Worm (Caenorhabditis elegans): ENCODE data around the gene Y77E11A.7.

Y77E11A.7 gene

DNA sequence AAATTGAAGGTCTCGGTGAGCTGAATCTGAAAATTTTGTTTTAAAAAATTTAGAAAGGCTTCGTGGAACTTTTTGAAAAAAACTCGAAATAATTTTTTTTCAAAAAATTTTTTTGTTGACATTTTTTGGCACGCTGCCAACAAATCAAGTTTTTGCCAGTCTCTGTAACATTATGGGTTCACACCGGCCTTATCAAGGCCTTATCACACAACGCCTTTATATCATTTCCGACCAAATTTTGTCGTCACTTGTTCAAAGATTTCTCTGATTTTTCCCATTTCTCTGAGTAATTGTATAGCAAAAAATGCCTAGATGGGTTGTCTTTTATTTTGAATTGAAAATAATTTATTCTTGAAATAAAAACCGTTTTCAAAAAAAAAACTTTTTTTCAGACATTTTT, 13.9 kb downstream of the Y77E11A.7 start:
- TF ChIP-seq ets-7 (tag; optimal IDR thresholded peaks at IDR 0.05) (no peak), tra-4 (tag; optimal IDR thresholded peaks at IDR 0.05) (no peak), ceh-13 (GFP tag; optimal IDR thresholded peaks at IDR 0.05) (no peak), tbx-11 (GFP tag; IDR thresholded peaks at IDR 0.05) (no peak), tbx-37 (GFP tag; conservative IDR thresholded peaks at IDR 0.05) (no peak), F13C5.2 (tag; optimal IDR thresholded peaks at IDR 0.05) (no peak), hmg-4 (GFP tag; optimal IDR thresholded peaks at IDR 0.05) (no peak), B0310.2 (tag; optimal IDR thresholded peaks at IDR 0.05) (no peak), hmbx-1 (tag; optimal IDR thresholded peaks at IDR 0.05) (no peak)

- TF ChIP-seq ama-1 (optimal IDR thresholded peaks at IDR 0.05) = no peak
- TF ChIP-seq tbx-37 (GFP tag; conservative IDR thresholded peaks at IDR 0.05) = no peak
- TF ChIP-seq hnd-1 (tag; optimal IDR thresholded peaks at IDR 0.05) = no peak
- TF ChIP-seq tra-4 (tag; optimal IDR thresholded peaks at IDR 0.05) = no peak
- TF ChIP-seq pes-1 (GFP tag; IDR thresholded peaks at IDR 0.05) = no peak
- TF ChIP-seq flt-1 (GFP tag; IDR thresholded peaks at IDR 0.05) = no peak
- TF ChIP-seq hmbx-1 (tag; optimal IDR thresholded peaks at IDR 0.05) = no peak
- no peak for TF ChIP-seq sea-1 (GFP tag; conservative IDR thresholded peaks at IDR 0.05)
- no peak for TF ChIP-seq hmg-4 (GFP tag; optimal IDR thresholded peaks at IDR 0.05)
- TF ChIP-seq ets-7 (tag; optimal IDR thresholded peaks at IDR 0.05) = no peak
- TF ChIP-seq aly-1 (tag; optimal IDR thresholded peaks at IDR 0.05) = no peak
- TF ChIP-seq scrt-1 (GFP tag; IDR thresholded peaks at IDR 0.05) = no peak
- TF ChIP-seq tbx-11 (GFP tag; IDR thresholded peaks at IDR 0.05) = no peak
- no peak for TF ChIP-seq ceh-36 (tag; optimal IDR thresholded peaks at IDR 0.05)
- no peak for TF ChIP-seq ceh-13 (GFP tag; optimal IDR thresholded peaks at IDR 0.05)
- TF ChIP-seq B0310.2 (tag; optimal IDR thresholded peaks at IDR 0.05) = no peak
- no peak for TF ChIP-seq F13C5.2 (tag; optimal IDR thresholded peaks at IDR 0.05)
Measured at ce11 chrIV:1403960-1404359, 15.7 kb downstream of the Y77E11A.7 start.

ce11 chrIV:1400016-1400415, 19.6 kb downstream of the Y77E11A.7 start:
- TF ChIP-seq ama-1 (optimal IDR thresholded peaks at IDR 0.05) = no peak

ce11 chrIV:1397895-1398294, 21.8 kb downstream of the Y77E11A.7 start:
- no peak for TF ChIP-seq hmbx-1 (tag; optimal IDR thresholded peaks at IDR 0.05)
- no peak for TF ChIP-seq F13C5.2 (tag; optimal IDR thresholded peaks at IDR 0.05)
- no peak for TF ChIP-seq tra-4 (tag; optimal IDR thresholded peaks at IDR 0.05)
- TF ChIP-seq sea-1 (GFP tag; conservative IDR thresholded peaks at IDR 0.05) = no peak
- no peak for TF ChIP-seq ets-7 (tag; optimal IDR thresholded peaks at IDR 0.05)

DNA sequence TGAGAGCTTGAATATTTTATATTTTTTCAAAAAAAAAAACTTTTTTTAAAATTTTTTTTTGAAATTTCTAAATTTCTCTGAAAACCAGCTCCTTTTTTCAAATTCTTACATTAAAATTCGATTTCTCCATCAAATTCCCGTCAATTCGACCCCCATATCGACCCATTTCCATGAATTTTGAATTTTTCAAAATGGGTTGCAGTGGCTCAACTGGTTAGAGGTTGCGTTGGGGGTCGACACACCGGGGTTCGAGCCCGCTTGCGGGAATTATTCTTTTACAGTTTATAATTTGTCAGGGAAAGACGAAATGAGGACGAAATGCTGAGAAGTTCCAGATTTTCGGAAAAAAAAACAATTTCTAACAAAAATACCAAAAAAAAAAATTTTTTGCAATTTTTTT, 25.6 kb downstream of the Y77E11A.7 start:
- TF ChIP-seq ceh-36 (tag; optimal IDR thresholded peaks at IDR 0.05) (no peak), ceh-13 (GFP tag; optimal IDR thresholded peaks at IDR 0.05) (no peak), scrt-1 (GFP tag; IDR thresholded peaks at IDR 0.05) (no peak), hmg-4 (GFP tag; optimal IDR thresholded peaks at IDR 0.05) (no peak), B0310.2 (tag; optimal IDR thresholded peaks at IDR 0.05) (no peak), sea-1 (GFP tag; conservative IDR thresholded peaks at IDR 0.05) (no peak), ets-7 (tag; optimal IDR thresholded peaks at IDR 0.05) (no peak), flt-1 (GFP tag; IDR thresholded peaks at IDR 0.05) (no peak), tbx-37 (GFP tag; conservative IDR thresholded peaks at IDR 0.05) (no peak), F13C5.2 (tag; optimal IDR thresholded peaks at IDR 0.05) (no peak), hnd-1 (tag; optimal IDR thresholded peaks at IDR 0.05) (no peak), tbx-11 (GFP tag; IDR thresholded peaks at IDR 0.05) (no peak), pes-1 (GFP tag; IDR thresholded peaks at IDR 0.05) (no peak), tra-4 (tag; optimal IDR thresholded peaks at IDR 0.05) (no peak), ama-1 (optimal IDR thresholded peaks at IDR 0.05) (no peak), aly-1 (tag; optimal IDR thresholded peaks at IDR 0.05) (no peak), hmbx-1 (tag; optimal IDR thresholded peaks at IDR 0.05) (no peak)

DNA sequence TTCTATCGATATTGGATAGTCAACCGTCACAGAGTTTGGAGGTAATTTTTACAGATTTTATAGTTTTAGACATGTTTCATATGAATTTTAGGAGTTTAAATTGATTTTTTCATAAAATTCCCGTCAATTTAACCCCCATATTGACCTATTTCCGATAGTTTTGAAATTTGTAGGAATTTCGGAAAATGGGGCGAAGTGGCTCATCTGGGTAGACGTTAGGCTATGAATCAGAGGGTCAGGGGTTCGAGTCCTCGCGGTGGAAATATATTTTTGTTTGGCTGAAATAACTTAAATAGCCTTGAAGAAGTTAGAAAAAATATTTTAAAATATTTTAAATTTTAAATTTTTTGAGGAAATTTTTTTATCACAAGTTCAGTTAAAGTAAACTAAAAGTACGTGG, 28.2 kb downstream of the Y77E11A.7 start:
- TF ChIP-seq tra-4 (tag; optimal IDR thresholded peaks at IDR 0.05) = no peak
- TF ChIP-seq ceh-13 (GFP tag; optimal IDR thresholded peaks at IDR 0.05) = no peak
- TF ChIP-seq tbx-11 (GFP tag; IDR thresholded peaks at IDR 0.05) = no peak

DNA sequence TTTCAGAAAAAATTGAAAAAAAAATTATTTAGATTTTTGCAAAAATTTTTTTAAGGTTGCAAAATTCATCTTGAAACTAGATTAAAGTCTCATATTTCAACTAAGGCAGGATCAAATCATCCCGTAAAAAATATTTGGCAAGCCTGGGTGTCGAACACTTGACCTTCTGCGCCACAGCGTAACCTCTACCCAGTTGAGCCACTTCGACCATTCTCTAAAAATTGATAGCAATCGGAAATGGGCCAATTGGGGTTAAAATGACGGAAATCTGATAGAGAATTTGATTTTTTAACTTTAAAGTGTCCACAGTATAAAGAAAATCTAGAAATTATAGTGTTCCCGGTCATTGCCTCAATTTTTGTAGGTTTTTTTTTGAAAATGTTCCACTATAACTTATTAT, 29.5 kb downstream of the Y77E11A.7 start:
- TF ChIP-seq ceh-13 (GFP tag; optimal IDR thresholded peaks at IDR 0.05) (no peak), ets-7 (tag; optimal IDR thresholded peaks at IDR 0.05) (no peak), tbx-37 (GFP tag; conservative IDR thresholded peaks at IDR 0.05) (no peak), hmbx-1 (tag; optimal IDR thresholded peaks at IDR 0.05) (no peak), scrt-1 (GFP tag; IDR thresholded peaks at IDR 0.05) (no peak), aly-1 (tag; optimal IDR thresholded peaks at IDR 0.05) (no peak), tra-4 (tag; optimal IDR thresholded peaks at IDR 0.05) (no peak), hmg-4 (GFP tag; optimal IDR thresholded peaks at IDR 0.05) (no peak)

DNA sequence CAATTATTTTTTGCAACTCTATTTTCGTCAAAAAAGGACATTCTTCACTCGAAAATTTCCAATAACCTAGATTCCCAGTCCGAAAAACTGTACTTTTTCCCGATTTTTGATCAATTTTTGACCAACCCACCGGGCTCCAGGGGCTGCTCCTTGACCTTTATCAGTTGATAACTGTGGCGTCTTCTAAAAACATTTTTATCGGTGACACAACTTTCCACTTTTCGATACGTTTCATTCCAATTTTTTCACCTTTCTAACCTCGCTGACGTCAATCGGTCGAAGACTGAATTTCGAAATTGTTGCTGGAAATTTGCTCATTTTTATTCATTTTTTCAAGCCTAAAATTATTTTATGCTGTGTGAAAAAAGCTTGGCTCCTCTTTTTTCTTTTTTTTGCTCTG, 30.1 kb downstream of the Y77E11A.7 start:
- TF ChIP-seq pes-1 (GFP tag; IDR thresholded peaks at IDR 0.05) = no peak
- no peak for TF ChIP-seq sea-1 (GFP tag; conservative IDR thresholded peaks at IDR 0.05)
- no peak for TF ChIP-seq B0310.2 (tag; optimal IDR thresholded peaks at IDR 0.05)

- TF ChIP-seq tbx-11 (GFP tag; IDR thresholded peaks at IDR 0.05) = no peak
- no peak for TF ChIP-seq aly-1 (tag; optimal IDR thresholded peaks at IDR 0.05)
- no peak for TF ChIP-seq sea-1 (GFP tag; conservative IDR thresholded peaks at IDR 0.05)
- TF ChIP-seq ama-1 (optimal IDR thresholded peaks at IDR 0.05) = no peak
- no peak for TF ChIP-seq pes-1 (GFP tag; IDR thresholded peaks at IDR 0.05)
- TF ChIP-seq hmg-4 (GFP tag; optimal IDR thresholded peaks at IDR 0.05) = no peak
- no peak for TF ChIP-seq scrt-1 (GFP tag; IDR thresholded peaks at IDR 0.05)
- TF ChIP-seq hmbx-1 (tag; optimal IDR thresholded peaks at IDR 0.05) = no peak
- TF ChIP-seq F13C5.2 (tag; optimal IDR thresholded peaks at IDR 0.05) = no peak
- no peak for TF ChIP-seq ceh-36 (tag; optimal IDR thresholded peaks at IDR 0.05)
- no peak for TF ChIP-seq ceh-13 (GFP tag; optimal IDR thresholded peaks at IDR 0.05)
- no peak for TF ChIP-seq B0310.2 (tag; optimal IDR thresholded peaks at IDR 0.05)
- TF ChIP-seq tbx-37 (GFP tag; conservative IDR thresholded peaks at IDR 0.05) = no peak
- no peak for TF ChIP-seq ets-7 (tag; optimal IDR thresholded peaks at IDR 0.05)
Measured at ce11 chrIV:1389021-1389420, 30.6 kb downstream of the Y77E11A.7 start.

Data from whole organism, early embryonic.